Worm (Caenorhabditis elegans): Measurements from ENCODE around the gene cgt-2.
"Not testable (repeated sequence)": the region's sequence is repeated elsewhere in the genome, so short reads cannot be mapped to it uniquely, and the experiment has no call there.

Gene cgt-2

DNA sequence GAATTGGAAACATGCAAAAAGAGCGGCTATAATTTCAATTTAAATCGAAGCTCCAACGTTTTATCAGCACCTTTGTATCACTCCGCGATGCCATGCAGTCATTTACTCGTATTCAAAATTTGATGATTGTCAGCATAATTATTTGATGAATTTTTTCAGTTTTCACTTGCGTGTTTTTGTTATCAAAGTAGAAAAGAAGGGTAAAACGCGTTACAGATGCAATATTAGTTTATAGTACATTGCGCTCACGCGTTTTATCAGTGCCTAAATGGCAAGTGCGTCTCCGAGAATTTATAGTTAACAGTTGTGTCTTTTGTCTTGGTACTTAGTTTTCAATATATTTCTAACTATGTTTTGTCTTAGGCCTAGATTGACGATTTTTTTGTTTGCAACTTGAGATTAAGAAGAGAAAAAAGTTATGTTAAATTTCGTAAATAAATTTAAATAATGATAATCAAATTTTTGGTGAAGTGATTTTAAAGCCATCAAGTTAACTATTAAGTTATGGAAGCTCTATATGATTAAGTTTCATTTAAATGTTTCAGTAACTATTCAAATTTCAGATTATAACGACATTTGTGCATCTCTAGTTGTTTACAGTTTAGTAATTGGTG, at the start of gene cgt-2:
cgt-2 (plus strand) TSS at position 564 of the 614 bp plus-strand sequence.
- TF ChIP-seq unc-62 (GFP tag; optimal IDR thresholded peaks at IDR 0.05): no peak

DNA sequence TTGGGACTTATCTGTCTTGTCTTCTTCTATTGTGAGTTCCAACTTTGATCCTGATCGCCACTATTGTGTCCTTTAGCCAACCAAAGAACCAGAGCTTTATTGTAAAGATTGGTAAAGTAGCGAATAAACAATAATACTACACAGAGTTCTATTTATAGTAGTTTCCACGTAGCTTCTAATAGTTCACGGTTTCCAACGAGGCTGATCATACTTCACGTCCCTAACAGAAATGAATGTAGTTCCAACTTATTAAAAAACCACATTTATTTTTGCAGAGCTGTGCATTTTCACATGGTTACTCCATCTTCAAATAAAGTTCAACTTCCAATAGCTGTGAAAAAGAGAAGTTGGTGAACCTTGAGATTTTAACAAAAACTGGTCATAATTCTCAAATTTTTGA, 45.7 kb upstream of the cgt-2 start, which contains the start of gene tmem-218:
tmem-218 (plus strand) TSS at position 301 of the 400 bp plus-strand sequence.
- TF ChIP-seq unc-62 (GFP tag; optimal IDR thresholded peaks at IDR 0.05): not testable (repeated sequence)

DNA sequence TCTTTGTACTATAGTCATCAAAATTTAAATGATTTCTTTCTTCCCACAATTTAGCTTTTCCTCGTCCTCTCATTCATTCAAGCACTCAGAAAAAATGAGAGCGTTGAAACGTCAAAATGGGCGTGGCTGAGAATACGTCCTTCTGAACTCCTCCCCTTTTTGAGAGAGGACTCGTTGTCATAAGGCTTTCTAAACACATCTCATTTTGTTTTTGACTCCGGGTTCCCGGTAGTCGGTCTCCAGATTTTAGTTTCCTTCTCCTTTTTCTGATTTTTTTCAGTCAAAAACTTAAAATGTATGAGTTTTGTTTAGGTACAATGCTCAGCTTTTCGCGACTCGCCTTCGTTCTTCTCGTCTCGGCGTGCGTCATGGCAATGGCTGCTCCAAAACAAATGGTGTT, 32.9 kb upstream of the cgt-2 start, which contains the start of gene nlp-6:
nlp-6 (plus strand) TSS at position 301 of the 400 bp plus-strand sequence.
- no peak for TF ChIP-seq unc-62 (GFP tag; optimal IDR thresholded peaks at IDR 0.05)

DNA sequence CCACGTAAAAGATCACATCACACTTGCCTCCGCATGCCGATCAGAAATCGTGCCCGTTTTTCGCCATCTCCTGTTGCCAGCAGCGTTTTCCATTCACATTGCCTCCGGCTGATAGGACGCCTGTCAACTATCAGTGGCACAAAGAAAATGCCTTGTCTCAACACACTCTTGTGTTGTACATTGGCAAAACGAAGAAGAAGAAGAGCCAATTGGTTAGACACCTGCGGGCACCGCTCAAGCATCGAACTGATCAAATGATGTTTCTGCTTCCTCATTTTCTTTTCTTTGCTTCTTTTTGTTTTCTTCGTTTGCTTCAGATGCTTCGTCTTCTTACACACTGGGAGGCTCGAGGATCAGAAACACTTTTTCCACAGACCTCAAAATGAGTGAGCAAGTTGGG, 27.7 kb upstream of the cgt-2 start:
- TF ChIP-seq unc-62 (GFP tag; optimal IDR thresholded peaks at IDR 0.05): no peak

DNA sequence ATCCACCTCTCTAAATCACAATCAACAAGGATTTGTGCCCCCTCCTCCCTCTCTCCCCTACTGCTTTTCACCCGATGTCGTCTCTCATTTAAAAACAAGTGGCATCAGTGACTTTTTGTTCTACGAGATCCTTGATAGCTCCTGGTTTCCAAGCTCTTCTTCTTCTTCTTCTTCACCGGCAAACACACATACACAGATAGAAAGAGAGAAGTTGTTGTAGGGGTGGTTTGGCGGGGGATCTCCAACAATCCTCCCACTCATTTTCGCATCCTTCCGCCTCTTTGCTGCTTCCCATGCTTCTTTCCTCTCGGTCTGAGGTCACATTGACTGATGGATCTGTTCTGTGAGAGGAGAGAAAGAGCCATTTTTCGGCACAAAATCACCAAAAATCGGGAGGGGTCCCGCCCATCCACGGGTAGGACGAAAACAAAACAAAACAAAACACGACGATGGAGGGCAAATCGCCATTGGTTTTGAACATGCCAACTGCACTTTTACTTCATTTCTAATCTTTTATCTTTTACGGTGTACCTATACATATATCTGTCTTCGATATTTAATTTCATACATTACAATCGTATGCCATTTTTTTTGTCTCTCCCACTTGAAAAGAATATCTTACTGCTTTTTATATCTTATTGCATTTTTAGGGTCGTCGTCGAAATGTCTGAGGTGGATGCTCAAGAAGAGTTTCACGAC, 24.5 kb upstream of the cgt-2 start, which contains the start of gene T23E7.2:
T23E7.2 (plus strand) TSS at position 649 of the 699 bp plus-strand sequence.
- no peak for TF ChIP-seq unc-62 (GFP tag; optimal IDR thresholded peaks at IDR 0.05)

DNA sequence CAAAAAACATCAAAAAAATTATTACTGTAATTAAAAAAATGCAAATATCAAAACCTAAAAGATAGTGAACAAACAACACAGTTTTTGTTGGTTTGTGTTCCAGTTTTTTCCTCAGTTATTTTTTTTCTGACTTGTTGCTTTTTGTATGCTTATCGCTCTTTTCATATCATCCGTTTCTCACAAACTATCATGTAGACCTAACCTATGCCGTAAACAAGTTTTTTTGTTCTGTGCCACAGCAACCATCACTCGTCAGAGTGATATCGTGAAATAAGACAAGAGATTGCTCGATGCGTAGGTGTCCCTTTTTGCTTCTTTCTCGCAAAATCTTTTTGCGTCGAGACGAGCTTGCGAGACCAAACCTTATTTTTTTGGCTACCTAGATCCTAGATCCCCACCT, 22.8 kb upstream of the cgt-2 start:
- no peak for TF ChIP-seq unc-62 (GFP tag; optimal IDR thresholded peaks at IDR 0.05)

DNA sequence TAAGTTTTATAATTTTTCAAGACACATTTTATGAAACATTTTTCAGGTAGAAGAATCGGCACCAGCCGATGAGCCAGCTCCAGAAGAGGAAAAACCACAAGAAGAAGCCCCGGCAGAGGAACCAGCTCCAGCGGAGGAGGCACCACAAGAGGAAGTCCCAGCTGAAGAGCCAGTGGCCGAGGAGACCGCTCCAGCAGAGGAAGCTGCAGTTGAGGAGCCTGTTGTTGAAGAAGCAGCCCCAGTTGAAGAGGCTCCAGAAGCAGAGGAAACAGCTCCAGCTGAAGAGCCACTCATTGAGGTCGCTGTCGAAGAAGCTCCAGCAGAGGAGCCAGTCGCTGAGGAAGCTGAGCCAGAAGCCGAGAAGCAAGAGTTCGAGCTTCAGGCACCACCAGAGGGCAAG, 20.7 kb upstream of the cgt-2 start:
- TF ChIP-seq unc-62 (GFP tag; optimal IDR thresholded peaks at IDR 0.05): no peak

DNA sequence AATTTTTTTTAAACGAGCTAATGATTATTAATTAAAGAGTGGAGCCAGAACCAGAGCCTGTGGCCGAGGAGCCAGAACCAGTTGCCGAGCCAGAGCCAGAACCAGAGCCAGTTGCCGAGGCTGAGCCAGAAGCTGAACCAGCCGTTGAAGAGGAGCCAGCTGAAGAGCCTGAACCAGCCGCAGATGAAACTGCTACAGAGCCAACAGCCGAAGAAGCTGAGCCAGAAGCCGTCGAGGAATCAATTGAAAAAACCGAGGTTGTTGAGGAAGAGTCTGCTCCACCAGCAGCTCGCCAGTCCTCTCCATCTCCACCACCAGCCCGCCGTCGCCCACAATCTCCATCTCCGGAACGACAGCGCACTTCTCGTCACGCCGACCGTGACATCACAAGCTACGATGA, 19.3 kb upstream of the cgt-2 start:
- TF ChIP-seq unc-62 (GFP tag; optimal IDR thresholded peaks at IDR 0.05): no peak

DNA sequence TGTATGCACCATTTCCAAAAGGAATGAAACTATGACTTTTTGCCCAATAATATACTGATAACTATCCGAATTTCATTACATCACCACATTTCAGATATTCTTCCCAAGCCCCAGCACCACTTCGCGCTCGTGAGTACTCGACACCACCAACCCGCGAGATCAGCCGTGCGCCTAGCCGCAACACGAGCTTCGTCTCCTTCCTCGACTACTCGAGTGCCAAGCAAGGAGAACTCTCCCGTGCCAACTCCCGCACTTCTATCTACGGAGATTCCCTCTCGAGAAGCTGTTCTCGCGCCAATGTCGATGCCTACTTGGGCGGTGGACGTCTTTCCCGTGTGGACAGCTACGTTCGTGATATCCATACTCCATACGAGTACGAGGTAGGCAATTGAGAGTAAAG, 18.4 kb upstream of the cgt-2 start:
- no peak for TF ChIP-seq unc-62 (GFP tag; optimal IDR thresholded peaks at IDR 0.05)

DNA sequence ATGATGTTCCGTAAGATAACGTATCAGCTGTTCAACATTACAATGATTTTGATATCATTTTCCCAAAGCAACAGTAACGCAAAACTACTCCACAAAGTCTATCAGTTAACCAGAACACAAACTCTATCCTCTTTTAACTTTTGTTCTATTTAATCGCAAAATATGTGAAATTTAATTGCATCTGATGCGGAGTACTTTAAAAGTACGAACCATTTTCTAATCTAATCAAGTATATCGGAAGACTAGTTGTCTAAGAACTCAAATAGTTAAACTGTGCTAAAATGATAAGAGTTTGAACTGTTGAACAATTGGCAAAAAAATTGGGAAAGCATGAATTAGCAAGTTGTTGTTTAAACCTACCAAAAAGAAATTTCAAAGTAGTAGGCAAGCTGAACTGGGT, 13.5 kb upstream of the cgt-2 start:
- no peak for TF ChIP-seq unc-62 (GFP tag; optimal IDR thresholded peaks at IDR 0.05)

DNA sequence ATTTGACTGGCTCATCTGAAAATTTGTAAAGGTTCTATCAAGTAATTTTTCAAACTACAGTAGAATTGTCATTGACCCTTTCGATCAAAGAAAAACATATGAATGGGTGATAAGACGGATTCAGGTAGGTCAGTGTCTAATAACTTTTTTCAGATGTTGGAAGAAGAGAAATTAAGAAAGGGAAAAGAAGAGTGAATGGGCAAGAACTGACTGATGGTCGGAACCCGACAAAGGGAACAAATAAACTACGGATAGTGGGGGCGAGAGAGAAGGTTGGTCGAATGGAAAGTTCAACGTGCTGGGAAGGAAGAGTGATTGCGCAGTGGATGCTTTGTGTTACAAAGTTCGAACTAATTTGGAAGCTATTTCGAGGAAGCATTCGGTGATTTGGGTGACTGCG, 12.8 kb upstream of the cgt-2 start:
- TF ChIP-seq unc-62 (GFP tag; optimal IDR thresholded peaks at IDR 0.05): no peak

DNA sequence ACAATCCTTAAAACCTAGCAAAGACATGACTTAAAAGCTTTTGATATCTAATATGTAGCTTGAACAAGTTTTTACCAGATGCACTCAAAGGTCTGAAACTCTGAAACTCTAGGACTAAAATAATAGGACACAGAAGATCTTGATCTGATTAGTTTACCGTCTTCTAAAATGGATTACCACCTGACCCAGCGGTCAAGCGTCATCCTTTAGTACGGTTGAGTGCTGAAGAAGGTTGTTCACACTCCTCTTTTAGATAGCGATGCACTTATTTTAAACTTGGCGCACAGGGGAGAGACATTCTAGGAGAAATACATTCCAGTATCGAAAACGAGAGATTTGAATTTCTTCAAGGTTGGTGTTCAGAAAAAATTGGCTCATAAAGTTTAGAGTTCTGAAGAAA, 11.3 kb upstream of the cgt-2 start:
- TF ChIP-seq unc-62 (GFP tag; optimal IDR thresholded peaks at IDR 0.05): no peak

DNA sequence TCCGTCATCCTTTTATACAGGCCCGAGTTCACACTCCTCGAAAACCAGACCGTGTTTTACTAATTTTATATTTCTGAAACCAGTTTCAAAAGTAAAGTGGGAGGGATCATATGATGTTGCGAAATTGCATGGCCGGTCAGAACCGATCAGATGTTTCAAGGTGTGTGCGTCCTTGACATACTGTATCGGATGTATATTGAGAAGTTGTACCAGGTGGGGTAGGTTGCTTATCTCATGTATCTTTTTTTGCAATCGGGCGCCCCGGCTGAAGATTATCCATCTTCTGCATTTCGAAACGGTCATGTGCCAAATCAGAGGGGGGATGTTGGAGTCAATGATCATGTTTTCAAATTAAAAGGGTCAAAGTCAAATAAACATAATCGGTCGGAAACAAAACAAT, 10.3 kb upstream of the cgt-2 start, which contains the start of gene T23E7.6:
T23E7.6 (minus strand) TSS at position 45 of the 400 bp plus-strand sequence.
- no peak for TF ChIP-seq unc-62 (GFP tag; optimal IDR thresholded peaks at IDR 0.05)

DNA sequence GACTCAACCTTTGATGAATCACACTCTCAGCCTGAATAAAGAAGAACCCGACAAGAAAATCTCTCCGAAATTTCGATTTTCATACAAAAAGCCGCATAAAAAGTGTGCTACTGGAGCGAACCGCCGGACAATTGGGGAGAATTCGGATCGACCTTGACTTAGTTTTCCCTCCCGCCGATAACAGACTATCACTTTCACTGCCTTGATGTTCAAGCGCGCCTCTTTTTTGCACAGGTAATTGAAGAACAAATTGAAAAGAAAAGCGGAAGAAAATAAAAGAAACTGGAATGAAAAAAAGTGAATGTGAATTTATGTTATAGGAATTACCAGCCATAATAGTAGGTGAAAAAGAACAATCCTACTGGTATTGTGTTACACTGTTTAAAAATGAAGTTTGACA, 9.1 kb upstream of the cgt-2 start:
- no peak for TF ChIP-seq unc-62 (GFP tag; optimal IDR thresholded peaks at IDR 0.05)

DNA sequence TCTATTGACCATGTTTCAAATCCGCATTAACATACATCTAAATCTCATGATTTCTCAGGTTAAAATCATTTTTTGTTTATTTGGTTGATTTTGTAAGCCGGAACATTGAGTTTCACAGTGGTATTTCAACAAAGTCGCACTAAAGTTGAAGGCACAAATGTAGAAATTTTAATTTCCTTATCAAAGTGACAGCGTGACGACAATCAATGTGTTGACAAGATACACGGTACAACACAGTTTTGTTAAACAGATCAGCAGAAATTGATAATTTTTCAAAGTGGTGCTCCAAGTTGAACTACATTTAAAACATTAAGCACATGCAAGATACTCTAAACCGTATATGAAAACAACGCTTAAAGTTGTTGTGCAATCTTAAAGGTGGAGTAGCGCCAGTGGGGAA, 7.6 kb downstream of the cgt-2 start:
- no peak for TF ChIP-seq unc-62 (GFP tag; optimal IDR thresholded peaks at IDR 0.05)

DNA sequence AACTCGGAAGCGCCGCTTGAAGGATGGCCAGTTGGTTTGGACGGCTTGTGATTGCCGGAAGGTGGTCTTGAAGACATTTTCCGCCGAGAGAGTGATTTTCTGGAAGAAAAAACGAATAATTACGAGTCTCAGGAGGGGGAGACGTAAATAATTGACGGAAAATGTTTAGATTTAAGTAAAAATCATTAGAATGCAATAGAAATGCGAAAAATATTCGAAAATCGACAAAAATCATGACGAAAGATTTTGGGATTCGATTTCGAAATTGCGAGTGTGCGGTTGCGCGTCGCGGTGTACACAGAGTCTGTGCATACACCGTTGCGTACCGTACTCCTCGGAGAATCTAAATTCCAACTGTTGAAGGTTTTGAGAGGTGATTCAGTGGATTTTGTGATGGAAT, 16.6 kb downstream of the cgt-2 start, which contains the start of gene H11L12.1:
H11L12.1 (minus strand) TSS at position 101 of the 400 bp plus-strand sequence.
- no peak for TF ChIP-seq unc-62 (GFP tag; optimal IDR thresholded peaks at IDR 0.05)

DNA sequence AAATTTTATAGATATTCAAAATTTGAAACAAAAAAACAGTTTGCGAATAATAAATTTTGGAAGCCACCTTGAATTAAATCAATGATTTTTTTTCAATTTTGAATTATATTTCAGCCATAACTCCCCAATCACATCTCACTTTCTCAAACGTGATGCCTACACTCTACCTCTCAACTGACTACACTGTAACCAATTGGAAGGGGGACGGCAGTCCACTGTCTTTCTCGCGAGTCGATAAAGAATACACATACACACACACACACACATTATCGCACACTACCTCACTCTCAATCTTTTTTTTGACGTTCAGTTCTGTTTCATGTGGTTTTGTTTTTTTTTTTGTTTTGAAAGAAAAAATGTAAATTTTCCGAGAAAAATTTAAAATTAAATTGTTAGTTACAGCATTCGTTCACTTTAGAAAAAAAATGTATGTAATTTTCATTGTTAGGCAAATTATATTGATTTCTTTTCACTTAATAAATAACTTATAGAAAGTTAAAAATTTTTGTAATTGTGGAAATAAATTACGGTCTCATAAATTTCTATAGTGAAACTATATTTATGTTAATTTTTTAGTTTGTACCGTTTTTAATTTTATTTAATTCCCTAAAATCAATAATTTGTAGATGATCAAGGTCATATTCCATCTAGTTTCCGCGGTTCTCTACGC, 19.4 kb downstream of the cgt-2 start, which contains the start of gene cTel55X.1:
cTel55X.1 (plus strand) TSS at position 620 of the 670 bp plus-strand sequence.
- TF ChIP-seq unc-62 (GFP tag; optimal IDR thresholded peaks at IDR 0.05): no peak

Data from whole organism, dauer.